Worm (Caenorhabditis elegans): Measurements from ENCODE around the gene prx-3.

The prx-3 gene

DNA sequence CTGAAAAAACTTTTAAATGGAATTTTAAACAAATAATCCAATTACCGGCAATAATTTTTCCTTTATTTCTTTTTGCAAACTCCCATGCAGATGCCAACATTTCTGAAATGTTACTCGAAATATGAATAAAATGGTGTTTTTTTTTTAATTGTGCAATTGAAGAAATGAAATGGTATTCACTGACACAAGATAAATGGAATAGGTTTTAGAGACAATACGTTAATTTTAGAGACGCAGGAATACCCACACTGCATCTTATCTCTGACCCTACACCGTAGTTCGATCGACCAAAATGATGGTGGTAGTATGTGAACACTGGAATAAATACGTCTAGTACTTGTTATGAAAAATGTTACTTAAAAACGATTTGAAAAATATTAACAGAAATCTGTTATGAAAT is at the start of gene prx-3:
TSS of gene prx-3 (minus strand) at position 101 of the 400 bp plus-strand sequence.
- TF ChIP-seq blmp-1 (tag; optimal IDR thresholded peaks at IDR 0.05) (no peak), snpc-4 (tag; optimal IDR thresholded peaks at IDR 0.05) (no peak), unc-120 (tag; optimal IDR thresholded peaks at IDR 0.05; ENCODE audit: poor library complexity, severe bottlenecking) (no peak), mep-1 (tag; optimal IDR thresholded peaks at IDR 0.05) (no peak), nhr-2 (tag; optimal IDR thresholded peaks at IDR 0.05) (no peak), bed-3 (GFP tag; optimal IDR thresholded peaks at IDR 0.05) (no peak), drap-1 (GFP tag; optimal IDR thresholded peaks at IDR 0.05) (no peak)

DNA sequence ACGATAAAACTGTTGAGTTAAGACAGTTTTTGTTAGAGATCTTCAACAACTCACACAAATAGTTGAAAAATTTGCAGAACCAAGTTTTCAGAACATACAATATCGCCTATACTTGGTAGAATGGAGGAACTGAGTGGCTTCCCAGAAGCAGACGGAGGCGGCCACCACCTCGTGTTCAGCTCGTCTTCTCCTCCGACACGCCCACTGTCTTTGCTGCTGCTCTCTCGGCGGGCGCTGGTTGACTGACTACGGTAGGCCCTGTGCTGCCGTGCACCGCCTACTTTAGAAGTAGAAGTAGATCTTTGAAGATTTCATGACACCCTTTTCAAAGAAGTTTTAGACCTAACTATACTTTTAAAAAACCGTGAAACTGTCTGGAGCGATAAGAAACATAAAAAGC is 49.3 kb upstream of the prx-3 start:
- TF ChIP-seq unc-62 (GFP tag; optimal IDR thresholded peaks at IDR 0.05) (no peak), tbx-8 (GFP tag; optimal IDR thresholded peaks at IDR 0.05) (no peak), mep-1 (tag; optimal IDR thresholded peaks at IDR 0.05) (no peak), ceh-83 (GFP tag; optimal IDR thresholded peaks at IDR 0.05) (no peak), sptf-1 (tag; optimal IDR thresholded peaks at IDR 0.05) (no peak), cnd-1 (tag; optimal IDR thresholded peaks at IDR 0.05) (no peak), ceh-39 (tag; optimal IDR thresholded peaks at IDR 0.05) (no peak), M03D4.4 (tag; optimal IDR thresholded peaks at IDR 0.05) (no peak), flh-1 (GFP tag; optimal IDR thresholded peaks at IDR 0.05) (no peak), ceh-43 (GFP tag; optimal IDR thresholded peaks at IDR 0.05) (no peak), snpc-4 (tag; optimal IDR thresholded peaks at IDR 0.05) (no peak)

DNA sequence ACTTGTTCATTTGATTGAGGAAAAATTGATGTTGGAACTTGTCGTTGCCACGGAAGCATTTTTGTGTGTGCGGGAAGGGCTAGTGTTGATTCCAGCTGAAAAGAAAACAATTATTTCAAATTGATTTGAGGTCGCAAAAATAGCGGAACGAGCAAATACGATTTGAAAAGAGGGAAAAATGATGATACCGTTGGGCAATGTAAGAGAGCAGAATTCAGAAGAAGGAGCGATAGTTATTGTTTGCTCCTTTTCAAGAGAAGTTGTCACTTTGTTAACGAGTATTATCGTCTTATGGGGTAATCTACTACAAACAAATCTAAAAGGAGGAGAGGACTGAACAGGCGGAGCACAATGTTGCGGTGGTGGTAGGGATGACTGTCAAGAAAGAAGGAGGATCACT is 47.7 kb upstream of the prx-3 start, which contains the start of gene odd-2:
TSS of gene odd-2 (minus strand) at position 101 of the 400 bp plus-strand sequence.
- no peak for TF ChIP-seq mep-1 (tag; optimal IDR thresholded peaks at IDR 0.05)
- no peak for TF ChIP-seq nhr-12 (tag; optimal IDR thresholded peaks at IDR 0.05)

DNA sequence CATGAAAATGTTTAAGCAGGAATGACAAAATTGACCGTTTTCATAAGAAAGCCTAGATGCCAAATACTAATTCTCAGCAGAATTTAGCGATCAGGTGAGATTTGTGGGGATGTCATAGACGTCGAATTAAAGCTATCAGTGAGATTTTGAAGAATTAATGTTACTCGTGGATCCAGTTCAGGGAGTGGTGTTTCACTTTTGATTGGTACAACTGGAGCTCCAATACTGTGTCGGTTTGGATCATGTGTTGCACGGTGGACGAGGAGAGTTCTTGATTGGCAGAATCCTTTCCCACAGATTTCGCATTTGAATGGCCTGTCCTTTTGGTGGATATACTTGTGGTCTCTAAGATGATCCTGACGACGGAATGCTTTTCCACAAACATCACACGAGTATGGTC is 46.8 kb upstream of the prx-3 start:
- no peak for TF ChIP-seq ceh-39 (tag; optimal IDR thresholded peaks at IDR 0.05)
- no peak for TF ChIP-seq ztf-11 (tag; optimal IDR thresholded peaks at IDR 0.05)
- TF ChIP-seq elt-1 (tag; optimal IDR thresholded peaks at IDR 0.05; ENCODE audit: borderline replicate concordance, insufficient read depth), result no peak
- no peak for TF ChIP-seq mep-1 (tag; optimal IDR thresholded peaks at IDR 0.05)
- no peak for TF ChIP-seq elt-3 (tag; optimal IDR thresholded peaks at IDR 0.05)
- TF ChIP-seq nhr-76 (tag; optimal IDR thresholded peaks at IDR 0.05), result no peak
- no peak for TF ChIP-seq blmp-1 (tag; optimal IDR thresholded peaks at IDR 0.05)
- no peak for TF ChIP-seq zip-8 (tag; optimal IDR thresholded peaks at IDR 0.05)

DNA sequence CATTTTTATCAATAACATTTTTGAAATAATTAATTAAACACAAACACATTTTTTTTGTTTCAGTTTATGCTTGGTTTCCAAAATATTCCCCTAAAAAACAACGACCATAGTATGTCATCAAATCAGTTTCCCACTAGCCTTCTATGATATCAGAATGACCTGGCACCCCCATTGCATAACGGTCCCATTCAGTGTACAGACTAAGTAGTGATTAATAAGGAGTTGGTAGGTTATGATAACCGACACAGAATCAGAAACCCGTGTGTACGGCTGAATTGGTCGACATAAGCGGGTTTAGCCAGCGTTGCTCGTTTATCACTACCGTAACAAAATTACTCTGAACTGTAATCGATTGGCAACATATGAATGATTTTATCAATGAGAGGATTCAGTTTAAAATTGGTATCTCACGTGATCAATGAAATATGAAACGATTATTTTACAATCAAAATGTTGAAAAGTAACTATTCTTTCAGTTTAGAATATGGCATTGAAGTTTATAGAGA is 44.7 kb upstream of the prx-3 start:
- TF ChIP-seq tbx-8 (GFP tag; optimal IDR thresholded peaks at IDR 0.05) (no peak), pha-4 (tag; optimal IDR thresholded peaks at IDR 0.05) (no peak), lsy-2 (tag; optimal IDR thresholded peaks at IDR 0.05) (no peak), ceh-39 (tag; optimal IDR thresholded peaks at IDR 0.05) (no peak), nhr-2 (tag; optimal IDR thresholded peaks at IDR 0.05) (no peak), snpc-4 (tag; optimal IDR thresholded peaks at IDR 0.05) (no peak), elt-1 (tag; optimal IDR thresholded peaks at IDR 0.05; ENCODE audit: borderline replicate concordance, insufficient read depth) (no peak), elt-3 (tag; optimal IDR thresholded peaks at IDR 0.05) (no peak)

DNA sequence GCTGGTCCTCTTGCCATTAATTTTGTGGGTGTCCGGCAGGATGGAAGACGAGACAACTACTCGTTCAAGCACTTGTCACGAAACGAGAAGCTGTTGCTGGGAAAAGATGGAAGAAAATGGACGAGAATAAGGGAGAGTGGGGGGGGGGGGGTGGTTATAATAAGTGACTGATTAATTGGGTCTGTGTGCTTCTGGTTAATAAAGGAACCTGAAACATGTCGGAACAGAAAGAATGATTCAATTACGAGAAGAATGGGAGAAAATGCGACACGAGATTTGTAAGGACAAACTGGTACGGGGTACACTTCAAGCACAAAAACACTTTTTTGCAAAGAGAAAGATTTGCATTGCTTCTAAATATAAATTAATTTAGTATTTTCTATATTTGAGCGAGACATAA is 42.7 kb upstream of the prx-3 start:
- TF ChIP-seq ces-1 (GFP tag; optimal IDR thresholded peaks at IDR 0.05) (peak; percentile 85), mls-2 (tag; optimal IDR thresholded peaks at IDR 0.05) (no peak)

DNA sequence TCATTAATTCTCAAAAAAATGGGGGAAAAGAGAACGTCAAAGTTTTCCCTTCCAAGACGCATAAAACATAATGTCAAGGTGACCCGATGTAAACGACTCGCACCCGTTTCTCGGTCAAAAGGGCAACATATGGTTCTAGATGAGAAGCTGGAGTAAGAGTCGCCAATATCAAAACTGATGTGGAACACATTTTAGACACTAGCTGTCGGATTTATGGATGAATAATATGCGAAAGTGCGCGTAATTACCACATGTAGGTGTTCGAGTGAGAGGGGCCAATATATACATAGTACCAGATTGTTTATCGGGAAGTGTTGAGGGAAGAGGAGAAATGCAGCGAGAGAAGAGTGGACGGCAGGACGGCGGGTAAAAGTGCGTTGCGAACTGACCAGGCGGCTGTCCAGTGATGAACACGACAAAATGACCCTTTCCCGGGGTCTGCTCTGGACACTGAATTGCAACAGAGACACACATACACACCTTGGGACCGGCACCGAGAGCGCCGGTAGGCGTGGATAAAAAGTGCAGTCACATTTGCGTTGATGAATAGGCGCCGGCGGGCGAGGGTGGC is 38.3 kb upstream of the prx-3 start:
- no peak for TF ChIP-seq ham-2 (GFP tag; optimal IDR thresholded peaks at IDR 0.05)
- TF ChIP-seq unc-120 (tag; optimal IDR thresholded peaks at IDR 0.05; ENCODE audit: poor library complexity, severe bottlenecking), result peak; percentile 51
- peak; percentile 47 for TF ChIP-seq nhr-2 (tag; optimal IDR thresholded peaks at IDR 0.05)
- TF ChIP-seq unc-62 (GFP tag; optimal IDR thresholded peaks at IDR 0.05), result peak; percentile 2
- no peak for TF ChIP-seq unc-39 (tag; optimal IDR thresholded peaks at IDR 0.05)
- TF ChIP-seq lsy-2 (tag; optimal IDR thresholded peaks at IDR 0.05), result no peak
- TF ChIP-seq ztf-11 (tag; optimal IDR thresholded peaks at IDR 0.05), result no peak
- TF ChIP-seq mls-2 (tag; optimal IDR thresholded peaks at IDR 0.05), result peak; percentile 37
- peak; percentile 75 for TF ChIP-seq hlh-1 (tag; optimal IDR thresholded peaks at IDR 0.05)
- no peak for TF ChIP-seq mep-1 (tag; optimal IDR thresholded peaks at IDR 0.05)
- TF ChIP-seq sptf-1 (tag; optimal IDR thresholded peaks at IDR 0.05), result peak; percentile 15
- TF ChIP-seq nhr-12 (tag; optimal IDR thresholded peaks at IDR 0.05), result no peak
- TF ChIP-seq drap-1 (GFP tag; optimal IDR thresholded peaks at IDR 0.05), result no peak

Data from whole organism, mixed stage, embryonic.